Fruit fly (Drosophila melanogaster) whole organism, embryonic: ENCODE data around the gene FASN2.

Experiments used
- Adf1 ChIP-seq: fragments of 200-800 bp; sonication (Bioruptor generic); IDR thresholded peaks from 2 replicates; pipeline ENCODE4 v1.3.6; 2022; ENCODE audit warnings: missing biosample characterization, missing genetic modification characterization
- Atf3 ChIP-seq: fragments of 200-800 bp; sonication (Bioruptor generic); optimal IDR thresholded peaks from 3 replicates; lab custom pipeline; 2016; ENCODE audit warnings: missing biosample characterization, missing genetic modification characterization
- B-H1 ChIP-seq: fragments of 200-800 bp; sonication (Bioruptor generic); IDR thresholded peaks from 3 replicates; pipeline ENCODE4 v1.3.6; 2022; ENCODE audit warnings: missing biosample characterization, missing genetic modification characterization
- Bdp1 ChIP-seq: fragments of 200-800 bp; sonication (Bioruptor generic); optimal IDR thresholded peaks from 3 replicates; lab custom pipeline; 2016; ENCODE audit warnings: missing biosample characterization, missing genetic modification characterization
- CG10321 ChIP-seq: fragments of 200-800 bp; sonication (Bioruptor generic); IDR thresholded peaks from 2 replicates; pipeline ENCODE4 v1.3.6; 2022; ENCODE audit warnings: missing biosample characterization, missing genetic modification characterization
- CG11093 ChIP-seq: fragments of 200-800 bp; sonication (Bioruptor generic); IDR thresholded peaks from 3 replicates; pipeline ENCODE4 v1.3.6; 2022; ENCODE audit warnings: missing biosample characterization, missing genetic modification characterization
- CG14860 ChIP-seq: fragments of 200-800 bp; sonication (Bioruptor generic); IDR thresholded peaks from 3 replicates; pipeline ENCODE4 v1.3.6; 2022; ENCODE audit warnings: missing biosample characterization, missing genetic modification characterization; ENCODE audit not compliant: partially characterized antibody
- CG15011 ChIP-seq: fragments of 200-800 bp; sonication (Bioruptor generic); optimal IDR thresholded peaks from 3 replicates; lab custom pipeline; 2018; ENCODE audit warnings: missing biosample characterization, mild to moderate bottlenecking, missing genetic modification characterization
- CG16815 ChIP-seq: fragments of 200-800 bp; sonication (Bioruptor generic); optimal IDR thresholded peaks from 3 replicates; lab custom pipeline; 2017; ENCODE audit warnings: missing biosample characterization, mild to moderate bottlenecking, missing genetic modification characterization
- CG18476 ChIP-seq: fragments of 200-800 bp; sonication (Bioruptor generic); optimal IDR thresholded peaks from 2 replicates; lab custom pipeline; 2016; ENCODE audit warnings: missing biosample characterization, mild to moderate bottlenecking, missing genetic modification characterization
- CG2712 ChIP-seq: fragments of 200-800 bp; optimal IDR thresholded peaks from 3 replicates; lab custom pipeline; 2019; ENCODE audit warnings: missing biosample characterization, mild to moderate bottlenecking, missing genetic modification characterization, moderate library complexity
- CG3065 ChIP-seq: fragments of 200-800 bp; sonication (Bioruptor generic); optimal IDR thresholded peaks from 2 replicates; lab custom pipeline; 2016; ENCODE audit warnings: missing biosample characterization, missing genetic modification characterization
- CG3407 ChIP-seq: fragments of 200-800 bp; sonication (Bioruptor generic); optimal IDR thresholded peaks from 2 replicates; lab custom pipeline; 2018; ENCODE audit warnings: missing biosample characterization, mild to moderate bottlenecking, missing genetic modification characterization
- CG4820 ChIP-seq: fragments of 200-800 bp; sonication (Bioruptor generic); optimal IDR thresholded peaks from 3 replicates; lab custom pipeline; 2016; ENCODE audit warnings: missing biosample characterization, missing genetic modification characterization
- CG6175 ChIP-seq: fragments of 200-800 bp; sonication (Bioruptor generic); IDR thresholded peaks from 3 replicates; pipeline ENCODE4 v1.3.6; 2022; ENCODE audit warnings: missing biosample characterization, missing genetic modification characterization
- CG6765 ChIP-seq: fragments of 200-800 bp; sonication (Bioruptor generic); optimal IDR thresholded peaks from 3 replicates; lab custom pipeline; 2017; ENCODE audit warnings: missing biosample characterization, mild to moderate bottlenecking, missing genetic modification characterization
- CG9609 ChIP-seq: fragments of 200-800 bp; sonication (Bioruptor generic); optimal IDR thresholded peaks from 3 replicates; lab custom pipeline; 2016; ENCODE audit warnings: missing biosample characterization, missing genetic modification characterization
- CG9727 ChIP-seq: fragments of 200-800 bp; sonication (Bioruptor generic); optimal IDR thresholded peaks from 3 replicates; lab custom pipeline; 2017; ENCODE audit warnings: missing biosample characterization, mild to moderate bottlenecking, missing genetic modification characterization
- Deaf1 ChIP-seq: fragments of 200-800 bp; optimal IDR thresholded peaks from 3 replicates; lab custom pipeline; 2019; ENCODE audit warnings: missing biosample characterization, mild to moderate bottlenecking, missing genetic modification characterization, moderate library complexity
- Dref ChIP-seq: fragments of 200-800 bp; sonication (Bioruptor generic); IDR thresholded peaks from 2 replicates; pipeline ENCODE4 v1.3.6; 2022; ENCODE audit warnings: missing biosample characterization, missing genetic modification characterization
- Hey ChIP-seq: fragments of 200-800 bp; sonication (Bioruptor generic); optimal IDR thresholded peaks from 3 replicates; lab custom pipeline; 2018; ENCODE audit warnings: missing biosample characterization, mild to moderate bottlenecking, missing genetic modification characterization
- Hmr ChIP-seq: fragments of 200-800 bp; sonication (Bioruptor generic); optimal IDR thresholded peaks from 3 replicates; lab custom pipeline; 2017; ENCODE audit warnings: mild to moderate bottlenecking, missing biosample characterization, missing genetic modification reagents, missing genetic modification characterization
- Hr51 ChIP-seq, 2 experiments: fragments of 200-800 bp; sonication (Bioruptor generic); optimal IDR thresholded peaks; 2 replicates in 1 of 2; 3 replicates in 1 of 2; lab custom pipeline; 2016 to 2018; ENCODE audit warnings: missing biosample characterization in 2 of 2, missing genetic modification characterization in 2 of 2, mild to moderate bottlenecking in 1 of 2, moderate library complexity in 1 of 2
- Kr ChIP-seq: fragments of 200-800 bp; sonication (Bioruptor generic); optimal IDR thresholded peaks from 2 replicates; lab custom pipeline; 2017; ENCODE audit warnings: missing biosample characterization, mild to moderate bottlenecking, missing genetic modification characterization
- Lim3 ChIP-seq: fragments of 200-800 bp; sonication (Bioruptor generic); IDR thresholded peaks from 2 replicates; pipeline ENCODE4 v1.3.6; 2022; ENCODE audit warnings: missing biosample characterization, missing genetic modification characterization
- Max ChIP-seq: fragments of 200-800 bp; sonication (Bioruptor generic); optimal IDR thresholded peaks from 2 replicates; lab custom pipeline; 2016; ENCODE audit warnings: missing biosample characterization, mild to moderate bottlenecking, missing genetic modification characterization
- Meics ChIP-seq: fragments of 200-800 bp; sonication (Bioruptor generic); optimal IDR thresholded peaks from 2 replicates; lab custom pipeline; 2017; ENCODE audit warnings: missing biosample characterization, mild to moderate bottlenecking, missing genetic modification characterization
- Mrtf ChIP-seq: fragments of 200-800 bp; sonication (Bioruptor generic); IDR thresholded peaks from 3 replicates; pipeline ENCODE4 v1.3.6; 2022; ENCODE audit warnings: missing biosample characterization, missing genetic modification characterization
- NfI ChIP-seq: fragments of 200-800 bp; sonication (Bioruptor generic); optimal IDR thresholded peaks from 3 replicates; lab custom pipeline; 2018; ENCODE audit warnings: missing biosample characterization, mild to moderate bottlenecking, missing genetic modification characterization, moderate library complexity
- Xbp1 ChIP-seq: fragments of 200-800 bp; sonication (Bioruptor generic); optimal IDR thresholded peaks from 3 replicates; lab custom pipeline; 2016; ENCODE audit warnings: missing biosample characterization, mild to moderate bottlenecking, missing genetic modification characterization
- ara ChIP-seq: fragments of 200-800 bp; sonication (Bioruptor generic); IDR thresholded peaks from 2 replicates; pipeline ENCODE4 v1.3.6; 2022; ENCODE audit warnings: missing biosample characterization, missing genetic modification characterization
- bab2 ChIP-seq: fragments of 200-800 bp; sonication (Bioruptor generic); optimal IDR thresholded peaks from 2 replicates; lab custom pipeline; 2016; ENCODE audit warnings: missing biosample characterization, missing genetic modification characterization
- chinmo ChIP-seq: fragments of 200-800 bp; sonication (Bioruptor generic); IDR thresholded peaks from 4 replicates; pipeline ENCODE4 v1.3.6; 2022; ENCODE audit warnings: missing biosample characterization, missing genetic modification characterization; ENCODE audit not compliant: partially characterized antibody
- danr ChIP-seq: fragments of 200-800 bp; sonication (Bioruptor generic); IDR thresholded peaks from 2 replicates; pipeline ENCODE4 v1.3.6; 2022; ENCODE audit warnings: missing biosample characterization, missing genetic modification characterization
- dati ChIP-seq: fragments of 200-800 bp; sonication (Bioruptor generic); IDR thresholded peaks from 2 replicates; pipeline ENCODE4 v1.3.6; 2022; ENCODE audit warnings: missing biosample characterization, missing genetic modification characterization
- dimm ChIP-seq: fragments of 200-800 bp; sonication (Bioruptor generic); IDR thresholded peaks from 2 replicates; pipeline ENCODE4 v1.3.6; 2022; ENCODE audit warnings: missing biosample characterization, missing genetic modification characterization
- dysf ChIP-seq: fragments of 200-800 bp; sonication (Bioruptor generic); IDR thresholded peaks from 3 replicates; pipeline ENCODE4 v1.3.6; 2022; ENCODE audit warnings: missing biosample characterization, missing genetic modification characterization
- fd102C ChIP-seq: fragments of 200-800 bp; sonication (Bioruptor generic); optimal IDR thresholded peaks from 2 replicates; lab custom pipeline; 2018; ENCODE audit warnings: missing biosample characterization, mild to moderate bottlenecking, missing genetic modification characterization, moderate library complexity
- fd96Cb ChIP-seq: fragments of 200-800 bp; sonication (Bioruptor generic); optimal IDR thresholded peaks from 2 replicates; lab custom pipeline; 2018; ENCODE audit warnings: missing biosample characterization, mild to moderate bottlenecking, missing genetic modification characterization, moderate library complexity
- grau ChIP-seq: fragments of 200-800 bp; optimal IDR thresholded peaks from 3 replicates; lab custom pipeline; 2019; ENCODE audit warnings: missing biosample characterization, mild to moderate bottlenecking, missing genetic modification characterization, moderate library complexity
- grn ChIP-seq: fragments of 200-800 bp; sonication (Bioruptor generic); optimal IDR thresholded peaks from 3 replicates; lab custom pipeline; 2017; ENCODE audit warnings: missing biosample characterization, missing genetic modification characterization
- inv ChIP-seq: fragments of 200-800 bp; sonication (Bioruptor generic); IDR thresholded peaks from 2 replicates; pipeline ENCODE4 v1.3.6; 2022; ENCODE audit warnings: missing biosample characterization, missing genetic modification characterization; ENCODE audit not compliant: partially characterized antibody
- lbe ChIP-seq: fragments of 200-800 bp; sonication (Bioruptor generic); optimal IDR thresholded peaks from 2 replicates; lab custom pipeline; 2016; ENCODE audit warnings: missing biosample characterization, mild to moderate bottlenecking, missing genetic modification characterization
- pum ChIP-seq: fragments of 200-800 bp; sonication (Bioruptor generic); optimal IDR thresholded peaks from 2 replicates; lab custom pipeline; 2016; ENCODE audit warnings: missing biosample characterization, missing genetic modification characterization
- run ChIP-seq: fragments of 200-800 bp; sonication (Bioruptor generic); optimal IDR thresholded peaks from 3 replicates; lab custom pipeline; 2018; ENCODE audit warnings: missing biosample characterization, mild to moderate bottlenecking, missing genetic modification characterization
- shn ChIP-seq: fragments of 200-800 bp; sonication (Bioruptor generic); optimal IDR thresholded peaks from 3 replicates; lab custom pipeline; 2016; ENCODE audit warnings: missing biosample characterization, missing genetic modification characterization
- sug ChIP-seq: fragments of 200-800 bp; optimal IDR thresholded peaks from 2 replicates; lab custom pipeline; 2019; ENCODE audit warnings: missing biosample characterization, mild to moderate bottlenecking, missing genetic modification characterization, moderate library complexity
- vnd ChIP-seq: fragments of 200-800 bp; sonication (Bioruptor generic); IDR thresholded peaks from 3 replicates; pipeline ENCODE4 v1.3.6; 2022; ENCODE audit warnings: missing biosample characterization, missing genetic modification characterization; ENCODE audit not compliant: partially characterized antibody
- vvl ChIP-seq: fragments of 200-800 bp; sonication (Bioruptor generic); IDR thresholded peaks from 2 replicates; pipeline ENCODE4 v1.3.6; 2022; ENCODE audit warnings: missing biosample characterization, missing genetic modification characterization
- zf30C ChIP-seq: fragments of 200-800 bp; sonication (Bioruptor generic); optimal IDR thresholded peaks from 3 replicates; lab custom pipeline; 2018; ENCODE audit warnings: missing biosample characterization, mild to moderate bottlenecking, missing genetic modification characterization

The FASN2 gene

dm6 chr2L:3057951-3058771 is 14.4 kb downstream of the FASN2 start (continued):
- TF ChIP-seq Hmr (GFP tag; lab: Kevin White, UChicago) (no peak), lbe (no peak), run (tag; lab: Kevin White, UChicago) (no peak), dati (GFP tag; lab: Robert Waterston, UW) (no peak), CG6765 (no peak), grau (tag; lab: Kevin White, UChicago) (no peak), ara (no peak), zf30C (GFP tag; lab: Kevin White, UChicago) (no peak), CG9609 (GFP tag; lab: Kevin White, UChicago) (no peak), CG16815 (no peak), CG15011 (GFP tag; lab: Kevin White, UChicago) (peak; percentile 13), CG3407 (no peak), chinmo (0 out of 4 replicates have a peak, but pooled peaks have one; percentile 37), Atf3 (GFP tag; lab: Kevin White, UChicago) (no peak), shn (no peak), Kr (GFP tag; lab: Kevin White, UChicago) (no peak), CG6175 (GFP tag; lab: Robert Waterston, UW) (no peak), CG9727 (GFP tag; lab: Kevin White, UChicago) (no peak), CG4820 (no peak), fd96Cb (tag; lab: Kevin White, UChicago) (no peak), fd102C (GFP tag; lab: Kevin White, UChicago) (no peak), CG3065 (no peak), Mrtf (GFP tag; lab: Robert Waterston, UW) (no peak), dimm (GFP tag; lab: Robert Waterston, UW) (no peak), vvl (GFP tag; lab: Robert Waterston, UW) (no peak), CG14860 (no peak), bab2 (GFP tag; lab: Kevin White, UChicago) (no peak), Hr51 (GFP tag; optimal IDR thresholded peaks at IDR 0.05; lab: Kevin White, UChicago) (no peak), NfI (GFP tag; lab: Kevin White, UChicago) (no peak), B-H1 (no peak), danr (no peak), Hey (peak; percentile 95), dysf (GFP tag; lab: Robert Waterston, UW) (no peak), CG11093 (GFP tag; lab: Robert Waterston, UW) (no peak), CG10321 (GFP tag; lab: Robert Waterston, UW) (no peak), Xbp1 (no peak), Bdp1 (GFP tag; lab: Kevin White, UChicago) (no peak), CG2712 (tag; lab: Kevin White, UChicago) (no peak), Deaf1 (tag; lab: Kevin White, UChicago) (no peak), Lim3 (GFP tag; lab: Robert Waterston, UW) (no peak), grn (peak; percentile 99), Adf1 (GFP tag; lab: Robert Waterston, UW) (peak; percentile 25; the same call in 1 of the 2 replicates), pum (GFP tag; lab: Kevin White, UChicago) (no peak), sug (peak; percentile 93), vnd (GFP tag; lab: Robert Waterston, UW) (0 out of 3 replicates have a peak, but pooled peaks have one; percentile 19), inv (GFP tag; lab: Robert Waterston, UW) (no peak), CG18476 (GFP tag; lab: Kevin White, UChicago) (no peak), Max (GFP tag; lab: Kevin White, UChicago) (no peak), Meics (GFP tag; lab: Kevin White, UChicago) (no peak), Dref (GFP tag; lab: Robert Waterston, UW) (no peak)
